Fruit fly (Drosophila melanogaster) whole organism, embryonic: ENCODE data around the gene Nct.

ENCODE experiments used
- Abd-B ChIP-seq: fragments of 200-800 bp; sonication (Bioruptor generic); optimal IDR thresholded peaks from 2 replicates; lab custom pipeline; 2018; ENCODE audit warnings: missing biosample characterization, mild to moderate bottlenecking, missing genetic modification characterization, moderate library complexity
- B-H2 ChIP-seq: fragments of 200-800 bp; sonication (Bioruptor generic); optimal IDR thresholded peaks from 2 replicates; lab custom pipeline; 2018; ENCODE audit warnings: missing biosample characterization, mild to moderate bottlenecking, missing genetic modification characterization
- CG10321 ChIP-seq: fragments of 200-800 bp; sonication (Bioruptor generic); IDR thresholded peaks from 2 replicates; pipeline ENCODE4 v1.3.6; 2022; ENCODE audit warnings: missing biosample characterization, missing genetic modification characterization
- CG10462 ChIP-seq: fragments of 200-800 bp; sonication (Bioruptor generic); optimal IDR thresholded peaks from 2 replicates; lab custom pipeline; 2016; ENCODE audit warnings: missing biosample characterization, missing genetic modification characterization
- CG11695 ChIP-seq: fragments of 200-800 bp; sonication (Bioruptor generic); IDR thresholded peaks from 3 replicates; pipeline ENCODE4 v1.3.6; 2022; ENCODE audit warnings: missing biosample characterization, missing genetic modification characterization
- CG12942 ChIP-seq: fragments of 200-800 bp; sonication (Bioruptor generic); optimal IDR thresholded peaks from 3 replicates; lab custom pipeline; 2016; ENCODE audit warnings: missing biosample characterization, missing genetic modification characterization
- CG13894 ChIP-seq: fragments of 200-800 bp; sonication (Bioruptor generic); optimal IDR thresholded peaks from 3 replicates; lab custom pipeline; 2018; ENCODE audit warnings: missing biosample characterization, mild to moderate bottlenecking, missing genetic modification characterization, moderate library complexity
- CG14014 ChIP-seq: fragments of 200-800 bp; sonication (Bioruptor generic); IDR thresholded peaks from 2 replicates; pipeline ENCODE4 v1.3.6; 2022; ENCODE audit warnings: missing biosample characterization, missing genetic modification characterization
- CG15269 ChIP-seq: fragments of 200-800 bp; sonication (Bioruptor generic); optimal IDR thresholded peaks from 2 replicates; lab custom pipeline; 2018; ENCODE audit warnings: missing biosample characterization, mild to moderate bottlenecking, missing genetic modification characterization, moderate library complexity
- CG15479 ChIP-seq: fragments of 200-800 bp; sonication (Bioruptor generic); optimal IDR thresholded peaks from 3 replicates; lab custom pipeline; 2019; ENCODE audit warnings: missing biosample characterization, mild to moderate bottlenecking, missing genetic modification characterization, moderate library complexity
- CG17359 ChIP-seq: fragments of 200-800 bp; sonication (Bioruptor generic); optimal IDR thresholded peaks from 3 replicates; lab custom pipeline; 2018; ENCODE audit warnings: missing biosample characterization, mild to moderate bottlenecking, missing genetic modification characterization, moderate library complexity
- CG17385 ChIP-seq: fragments of 200-800 bp; sonication (Bioruptor generic); optimal IDR thresholded peaks from 3 replicates; lab custom pipeline; 2018; ENCODE audit warnings: missing biosample characterization, mild to moderate bottlenecking, missing genetic modification characterization
- CG17802 ChIP-seq: fragments of 200-800 bp; sonication (Bioruptor generic); optimal IDR thresholded peaks from 2 replicates; lab custom pipeline; 2018; ENCODE audit warnings: missing biosample characterization, mild to moderate bottlenecking, missing genetic modification characterization, moderate library complexity
- CG18476 ChIP-seq: fragments of 200-800 bp; sonication (Bioruptor generic); optimal IDR thresholded peaks from 2 replicates; lab custom pipeline; 2016; ENCODE audit warnings: missing biosample characterization, mild to moderate bottlenecking, missing genetic modification characterization
- CG18599 ChIP-seq: fragments of 200-800 bp; sonication (Bioruptor generic); optimal IDR thresholded peaks from 3 replicates; lab custom pipeline; 2017; ENCODE audit warnings: missing biosample characterization, missing genetic modification characterization, mild to moderate bottlenecking, moderate library complexity, missing genetic modification reagents
- CG2116 ChIP-seq: fragments of 200-800 bp; sonication (Bioruptor generic); optimal IDR thresholded peaks from 3 replicates; lab custom pipeline; 2018; ENCODE audit warnings: missing biosample characterization, mild to moderate bottlenecking, missing genetic modification characterization
- CG2129 ChIP-seq: fragments of 200-800 bp; sonication (Bioruptor generic); IDR thresholded peaks from 2 replicates; pipeline ENCODE4 v1.3.6; 2022; ENCODE audit warnings: missing biosample characterization, missing genetic modification characterization; ENCODE audit not compliant: partially characterized antibody
- CG33213 ChIP-seq: fragments of 200-800 bp; sonication (Bioruptor generic); optimal IDR thresholded peaks from 3 replicates; lab custom pipeline; 2016; ENCODE audit warnings: missing biosample characterization, missing genetic modification characterization
- CG42726 ChIP-seq: fragments of 200-800 bp; sonication (Bioruptor generic); IDR thresholded peaks from 2 replicates; pipeline ENCODE4 v1.3.6; 2022; ENCODE audit warnings: missing biosample characterization, missing genetic modification characterization; ENCODE audit not compliant: partially characterized antibody
- CG4282 ChIP-seq: fragments of 200-800 bp; sonication (Bioruptor generic); optimal IDR thresholded peaks from 2 replicates; lab custom pipeline; 2016; ENCODE audit warnings: missing biosample characterization, missing genetic modification characterization
- CG7839 ChIP-seq: fragments of 200-800 bp; sonication (Bioruptor generic); optimal IDR thresholded peaks from 3 replicates; lab custom pipeline; 2018; ENCODE audit warnings: missing biosample characterization, mild to moderate bottlenecking, missing genetic modification characterization, moderate library complexity
- CG9215 ChIP-seq: fragments of 200-800 bp; sonication (Bioruptor generic); IDR thresholded peaks from 2 replicates; pipeline ENCODE4 v1.3.6; 2022; ENCODE audit warnings: missing biosample characterization, missing genetic modification characterization
- CG9727 ChIP-seq: fragments of 200-800 bp; sonication (Bioruptor generic); optimal IDR thresholded peaks from 3 replicates; lab custom pipeline; 2017; ENCODE audit warnings: missing biosample characterization, mild to moderate bottlenecking, missing genetic modification characterization
- Camta ChIP-seq: fragments of 200-800 bp; sonication (Bioruptor generic); optimal IDR thresholded peaks from 2 replicates; lab custom pipeline; 2016; ENCODE audit warnings: missing biosample characterization, missing genetic modification characterization
- Elba2 ChIP-seq: fragments of 200-800 bp; sonication (Bioruptor generic); optimal IDR thresholded peaks from 3 replicates; lab custom pipeline; 2016; ENCODE audit warnings: missing biosample characterization, missing genetic modification characterization
- Ets97D ChIP-seq: fragments of 200-800 bp; sonication (Bioruptor generic); optimal IDR thresholded peaks from 3 replicates; lab custom pipeline; 2016; ENCODE audit warnings: missing biosample characterization, missing genetic modification characterization
- Stat92E ChIP-seq, 3 experiments: fragments of >200 bp in 2 of 3; fragments of 200-800 bp in 1 of 3; sonication (Bioruptor generic) in 1 of 3; optimal IDR thresholded peaks; 2 replicates each; lab custom pipeline; 2017 to 2019; ENCODE audit warnings: missing biosample characterization in 3 of 3, missing genetic modification characterization in 3 of 3, mild to moderate bottlenecking in 1 of 3, moderate library complexity in 1 of 3
- bbx ChIP-seq: fragments of 200-800 bp; sonication (Bioruptor generic); IDR thresholded peaks from 2 replicates; pipeline ENCODE4 v1.3.6; 2022; ENCODE audit warnings: missing biosample characterization, missing genetic modification characterization; ENCODE audit not compliant: partially characterized antibody
- chinmo ChIP-seq: fragments of 200-800 bp; sonication (Bioruptor generic); IDR thresholded peaks from 4 replicates; pipeline ENCODE4 v1.3.6; 2022; ENCODE audit warnings: missing biosample characterization, missing genetic modification characterization; ENCODE audit not compliant: partially characterized antibody
- crp ChIP-seq, 2 experiments: fragments of 200-800 bp; sonication (Bioruptor generic); optimal IDR thresholded peaks; 2 replicates in 1 of 2; 3 replicates in 1 of 2; lab custom pipeline; 2017; ENCODE audit warnings: missing biosample characterization in 2 of 2, missing genetic modification characterization in 2 of 2, mild to moderate bottlenecking in 1 of 2, moderate library complexity in 1 of 2
- dmrt99B ChIP-seq: fragments of 200-800 bp; sonication (Bioruptor generic); optimal IDR thresholded peaks from 2 replicates; lab custom pipeline; 2018; ENCODE audit warnings: missing biosample characterization, mild to moderate bottlenecking, missing genetic modification characterization, moderate library complexity
- dpn ChIP-seq, 2 experiments: fragments of 200-800 bp; sonication (Bioruptor generic); optimal IDR thresholded peaks; 3 replicates each; lab custom pipeline; 2016; ENCODE audit warnings: missing biosample characterization in 2 of 2, missing genetic modification characterization in 2 of 2
- dysf ChIP-seq: fragments of 200-800 bp; sonication (Bioruptor generic); IDR thresholded peaks from 3 replicates; pipeline ENCODE4 v1.3.6; 2022; ENCODE audit warnings: missing biosample characterization, missing genetic modification characterization
- fd64A ChIP-seq: fragments of 200-800 bp; sonication (Bioruptor generic); optimal IDR thresholded peaks from 3 replicates; lab custom pipeline; 2018; ENCODE audit warnings: missing biosample characterization, mild to moderate bottlenecking, missing genetic modification characterization
- fd96Cb ChIP-seq: fragments of 200-800 bp; sonication (Bioruptor generic); optimal IDR thresholded peaks from 2 replicates; lab custom pipeline; 2018; ENCODE audit warnings: missing biosample characterization, mild to moderate bottlenecking, missing genetic modification characterization, moderate library complexity
- gcm2 ChIP-seq: fragments of 200-800 bp; sonication (Bioruptor generic); optimal IDR thresholded peaks from 2 replicates; lab custom pipeline; 2016; ENCODE audit warnings: missing biosample characterization, missing genetic modification characterization
- gro ChIP-seq: fragments of 200-800 bp; sonication (Bioruptor generic); optimal IDR thresholded peaks from 2 replicates; lab custom pipeline; 2016; ENCODE audit warnings: missing biosample characterization, missing genetic modification characterization
- inv ChIP-seq: fragments of 200-800 bp; sonication (Bioruptor generic); IDR thresholded peaks from 2 replicates; pipeline ENCODE4 v1.3.6; 2022; ENCODE audit warnings: missing biosample characterization, missing genetic modification characterization; ENCODE audit not compliant: partially characterized antibody
- jumu ChIP-seq: fragments of 200-800 bp; sonication (Bioruptor generic); optimal IDR thresholded peaks from 3 replicates; lab custom pipeline; 2016; ENCODE audit warnings: missing biosample characterization, missing genetic modification characterization
- mld ChIP-seq: fragments of 200-800 bp; sonication (Bioruptor generic); IDR thresholded peaks from 3 replicates; pipeline ENCODE4 v1.3.6; 2022; ENCODE audit warnings: missing biosample characterization, missing genetic modification characterization; ENCODE audit not compliant: partially characterized antibody
- nerfin-2 ChIP-seq: fragments of 200-800 bp; sonication (Bioruptor generic); IDR thresholded peaks from 2 replicates; pipeline ENCODE4 v1.3.6; 2022; ENCODE audit warnings: missing biosample characterization, missing genetic modification characterization; ENCODE audit not compliant: partially characterized antibody
- nmo ChIP-seq: fragments of 200-800 bp; sonication (Bioruptor generic); optimal IDR thresholded peaks from 2 replicates; lab custom pipeline; 2018; ENCODE audit warnings: missing biosample characterization, mild to moderate bottlenecking, missing genetic modification characterization, moderate library complexity
- ro ChIP-seq: fragments of 200-800 bp; sonication (Bioruptor generic); IDR thresholded peaks from 2 replicates; pipeline ENCODE4 v1.3.6; 2022; ENCODE audit warnings: missing biosample characterization, missing genetic modification characterization
- sens ChIP-seq: fragments of 200-800 bp; sonication (Bioruptor generic); peaks from one replicate; lab custom pipeline; 2016; ENCODE audit warnings: missing biosample characterization, missing genetic modification characterization
- seq ChIP-seq: fragments of 200-800 bp; sonication (Bioruptor generic); IDR thresholded peaks from 2 replicates; pipeline ENCODE4 v1.3.6; 2022; ENCODE audit warnings: missing biosample characterization, missing genetic modification characterization
- sima ChIP-seq: fragments of 200-800 bp; sonication (Bioruptor generic); optimal IDR thresholded peaks from 2 replicates; lab custom pipeline; 2016; ENCODE audit warnings: missing biosample characterization, missing genetic modification characterization
- ssp ChIP-seq: fragments of 200-800 bp; sonication (Bioruptor generic); IDR thresholded peaks from 2 replicates; pipeline ENCODE4 v1.3.6; 2022; ENCODE audit warnings: missing biosample characterization, missing genetic modification characterization
- twi ChIP-seq: fragments of 200-800 bp; optimal IDR thresholded peaks from 2 replicates; lab custom pipeline; 2019; ENCODE audit warnings: missing biosample characterization, mild to moderate bottlenecking, missing genetic modification characterization, moderate library complexity
- z ChIP-seq: fragments of 200-800 bp; sonication (Bioruptor generic); IDR thresholded peaks from 3 replicates; pipeline ENCODE4 v1.3.6; 2022; ENCODE audit warnings: missing biosample characterization, missing genetic modification characterization
- zen2 ChIP-seq: fragments of 200-800 bp; sonication (Bioruptor generic); IDR thresholded peaks from 3 replicates; pipeline ENCODE4 v1.3.6; 2022; ENCODE audit warnings: missing biosample characterization, missing genetic modification characterization; ENCODE audit not compliant: partially characterized antibody

The Nct gene

dm6 chr3R:24805048-24805447 is 46.4 kb upstream of the Nct start, which contains the start of gene polybromo (continued):
- TF ChIP-seq CG2116 (GFP tag; lab: Kevin White, UChicago) (peak; percentile 43), CG9215 (GFP tag; lab: Robert Waterston, UW) (no peak), B-H2 (GFP tag; lab: Kevin White, UChicago) (no peak), CG17359 (tag; lab: Kevin White, UChicago) (no peak), CG11695 (GFP tag; lab: Robert Waterston, UW) (no peak), dpn (GFP tag; optimal IDR thresholded peaks at IDR 0.05; lab: Kevin White, UChicago) (peak in 1 of 2 experiments; percentile 2), zen2 (GFP tag; lab: Robert Waterston, UW) (peak; percentile 86), gro (GFP tag; lab: Kevin White, UChicago) (peak; percentile 15), nerfin-2 (GFP tag; lab: Robert Waterston, UW) (peak; percentile 88), CG15269 (no peak), CG9727 (GFP tag; lab: Kevin White, UChicago) (no peak), CG33213 (peak; percentile 25), CG42726 (peak; percentile 51; the same call in 1 of the 2 replicates), CG18476 (GFP tag; lab: Kevin White, UChicago) (no peak), Abd-B (no peak), gcm2 (no peak), CG18599 (no peak), CG12942 (no peak), mld (GFP tag; lab: Robert Waterston, UW) (peak; percentile 74; the same call in 1 of the 3 replicates), inv (GFP tag; lab: Robert Waterston, UW) (peak; percentile 69), ro (GFP tag; lab: Robert Waterston, UW) (no peak), CG17802 (tag; lab: Kevin White, UChicago) (no peak), CG10462 (GFP tag; lab: Kevin White, UChicago) (no peak), CG15479 (no peak), seq (GFP tag; lab: Robert Waterston, UW) (no peak), dmrt99B (no peak), Camta (no peak), CG17385 (no peak), Ets97D (GFP tag; lab: Kevin White, UChicago) (peak; percentile 33), sens (GFP tag; lab: Kevin White, UChicago) (peak; percentile 49), twi (tag; lab: Kevin White, UChicago) (no peak), z (GFP tag; lab: Robert Waterston, UW) (no peak), CG2129 (GFP tag; lab: Robert Waterston, UW) (peak; percentile 64), dysf (GFP tag; lab: Robert Waterston, UW) (no peak), CG10321 (GFP tag; lab: Robert Waterston, UW) (no peak), CG14014 (GFP tag; lab: Robert Waterston, UW) (no peak), Stat92E (GFP tag; optimal IDR thresholded peaks at IDR 0.05; lab: Kevin White, UChicago) (peak in 1 of 3 experiments; percentile 70), CG13894 (tag; lab: Kevin White, UChicago) (no peak), CG4282 (GFP tag; lab: Kevin White, UChicago) (no peak), fd64A (GFP tag; lab: Kevin White, UChicago) (no peak), chinmo (GFP tag; lab: Robert Waterston, UW) (peak; percentile 93), crp (GFP tag; optimal IDR thresholded peaks at IDR 0.05; lab: Kevin White, UChicago) (no peak), jumu (peak; percentile 30), fd96Cb (no peak), CG7839 (no peak), ssp (GFP tag; lab: Robert Waterston, UW) (no peak), nmo (peak; percentile 30), bbx (peak; percentile 92), Elba2 (GFP tag; lab: Kevin White, UChicago) (peak; percentile 32), sima (GFP tag; lab: Kevin White, UChicago) (no peak)
